Worm (Caenorhabditis elegans): ENCODE measurements around the gene acl-13.

acl-13 gene

ce11 chrIV:12416629-12417404, 6.5 kb downstream of the acl-13 start (continued):
- TF ChIP-seq lsl-1 (GFP tag; optimal IDR thresholded peaks at IDR 0.05), result peak; percentile 41
- TF ChIP-seq bed-2 (GFP tag; IDR thresholded peaks at IDR 0.05), result no peak
- TF ChIP-seq athp-1 (tag; optimal IDR thresholded peaks at IDR 0.05), result peak; percentile 57
- TF ChIP-seq Y79H2A.3 (GFP tag; conservative IDR thresholded peaks at IDR 0.05), result no peak
- peak; percentile 50 for TF ChIP-seq dox-1 (GFP tag; IDR thresholded peaks at IDR 0.05)
- peak; percentile 40 for TF ChIP-seq mxl-1 (tag; optimal IDR thresholded peaks at IDR 0.05)
- TF ChIP-seq F22D6.2 (tag; optimal IDR thresholded peaks at IDR 0.05), result no peak
- no peak for TF ChIP-seq madf-8 (GFP tag; conservative IDR thresholded peaks at IDR 0.05)
- TF ChIP-seq tbp1 (GFP tag; optimal IDR thresholded peaks at IDR 0.05), result peak; percentile 92
- TF ChIP-seq lin-26 (GFP tag; IDR thresholded peaks at IDR 0.05), result peak; percentile 77
- no peak for TF ChIP-seq F55B11.4 (tag; optimal IDR thresholded peaks at IDR 0.05; ENCODE audit: borderline replicate concordance, insufficient read depth)
- no peak for TF ChIP-seq C06A6.2 (GFP tag; conservative IDR thresholded peaks at IDR 0.05)
- TF ChIP-seq B0019.2 (GFP tag; conservative IDR thresholded peaks at IDR 0.05), result no peak
- peak; percentile 13 for TF ChIP-seq lin-54 (GFP tag; optimal IDR thresholded peaks at IDR 0.05)
- no peak for TF ChIP-seq F57C9.4 (tag; optimal IDR thresholded peaks at IDR 0.05)
- no peak for TF ChIP-seq F37B4.10 (GFP tag; IDR thresholded peaks at IDR 0.05)
- TF ChIP-seq let-526 (GFP tag; IDR thresholded peaks at IDR 0.05), result 0 out of 2 replicates have a peak, but pooled peaks have one; percentile 24
- TF ChIP-seq die-1 (tag; optimal IDR thresholded peaks at IDR 0.05), result peak; percentile 60
- TF ChIP-seq F52B5.7 (tag; optimal IDR thresholded peaks at IDR 0.05), result no peak
- TF ChIP-seq K11D2.4 (GFP tag; IDR thresholded peaks at IDR 0.05), result no peak
- TF ChIP-seq him-1 (tag; optimal IDR thresholded peaks at IDR 0.05), result peak; percentile 71
- TF ChIP-seq nfya-2 (GFP tag; IDR thresholded peaks at IDR 0.05), result no peak
- TF ChIP-seq nhr-27 (tag; optimal IDR thresholded peaks at IDR 0.05), result no peak
- TF ChIP-seq nhr-120 (GFP tag; IDR thresholded peaks at IDR 0.05), result no peak
- TF ChIP-seq gei-17 (GFP tag; optimal IDR thresholded peaks at IDR 0.05), result no peak
- no peak for TF ChIP-seq Y53G8AR.9 (GFP tag; conservative IDR thresholded peaks at IDR 0.05)
- TF ChIP-seq snpc-1.3 (tag; optimal IDR thresholded peaks at IDR 0.05; ENCODE audit: insufficient read depth), result no peak
- no peak for TF ChIP-seq egl-44 (GFP tag; IDR thresholded peaks at IDR 0.05)
- TF ChIP-seq ztf-3 (GFP tag; optimal IDR thresholded peaks at IDR 0.05), result no peak
- no peak for TF ChIP-seq lag-1 (GFP tag; IDR thresholded peaks at IDR 0.05)
- no peak for TF ChIP-seq rcor-1 (GFP tag; IDR thresholded peaks at IDR 0.05)
- TF ChIP-seq rec-8 (tag; optimal IDR thresholded peaks at IDR 0.05), result no peak
- TF ChIP-seq repo-1 (tag; optimal IDR thresholded peaks at IDR 0.05), result no peak
- no peak for TF ChIP-seq egl-18 (GFP tag; IDR thresholded peaks at IDR 0.05)
- no peak for TF ChIP-seq ztf-6 (GFP tag; IDR thresholded peaks at IDR 0.05)
- peak; percentile 38 for TF ChIP-seq lsy-27 (tag; optimal IDR thresholded peaks at IDR 0.05; ENCODE audit: borderline replicate concordance, insufficient read depth)
- no peak for TF ChIP-seq sptf-2 (GFP tag; optimal IDR thresholded peaks at IDR 0.05)
- no peak for TF ChIP-seq pbrm-1 (GFP tag; IDR thresholded peaks at IDR 0.05)
- peak; percentile 10 for TF ChIP-seq nhr-80 (tag; optimal IDR thresholded peaks at IDR 0.05)
- TF ChIP-seq xnd-1 (tag; optimal IDR thresholded peaks at IDR 0.05), result no peak
- TF ChIP-seq cebp-1 (GFP tag; IDR thresholded peaks at IDR 0.05), result no peak
- peak; percentile 44 for TF ChIP-seq cebp-1 (tag; optimal IDR thresholded peaks at IDR 0.05)
- no peak for TF ChIP-seq C17E4.6 (GFP tag; IDR thresholded peaks at IDR 0.05)
- peak; percentile 31; the same call in 1 of the 2 replicates for TF ChIP-seq F33H1.4 (GFP tag; IDR thresholded peaks at IDR 0.05)
- TF ChIP-seq Y53F4B.3 (GFP tag; IDR thresholded peaks at IDR 0.05), result no peak
- TF ChIP-seq attf-3 (GFP tag; conservative IDR thresholded peaks at IDR 0.05), result no peak
- no peak for TF ChIP-seq dpff-1 (tag; optimal IDR thresholded peaks at IDR 0.05)
- no peak for TF ChIP-seq F39B2.1 (GFP tag; IDR thresholded peaks at IDR 0.05)

Measured in whole organism, young adult.